Fruit fly (Drosophila melanogaster) whole organism, embryonic: ENCODE results near the gene CG45100.
A peak's percentile ranks its signal among the peaks of the same experiment; 100 is the strongest.

ENCODE experiments used
- Abd-B ChIP-seq: fragments of 200-800 bp; sonication (Bioruptor generic); optimal IDR thresholded peaks from 2 replicates; lab custom pipeline; 2018; ENCODE audit warnings: missing biosample characterization, mild to moderate bottlenecking, missing genetic modification characterization, moderate library complexity
- Blimp-1 ChIP-seq: fragments of 200-800 bp; sonication (Bioruptor generic); optimal IDR thresholded peaks from 3 replicates; lab custom pipeline; 2018; ENCODE audit warnings: missing biosample characterization, missing genetic modification characterization, mild to moderate bottlenecking, moderate library complexity, missing genetic modification reagents
- CG11456 ChIP-seq: fragments of 200-800 bp; sonication (Bioruptor generic); IDR thresholded peaks from 3 replicates; pipeline ENCODE4 v1.3.6; 2022; ENCODE audit warnings: missing biosample characterization, missing genetic modification characterization
- CG14050 ChIP-seq: fragments of 200-800 bp; sonication (Bioruptor generic); IDR thresholded peaks from 3 replicates; pipeline ENCODE4 v1.3.6; 2022; ENCODE audit warnings: missing biosample characterization, missing genetic modification characterization
- CG14710 ChIP-seq: fragments of 200-800 bp; sonication (Bioruptor generic); optimal IDR thresholded peaks from 3 replicates; lab custom pipeline; 2019; ENCODE audit warnings: missing biosample characterization, mild to moderate bottlenecking, missing genetic modification characterization, moderate library complexity
- CG15601 ChIP-seq: fragments of 200-800 bp; sonication (Bioruptor generic); optimal IDR thresholded peaks from 3 replicates; lab custom pipeline; 2019; ENCODE audit warnings: missing biosample characterization, mild to moderate bottlenecking, missing genetic modification characterization, moderate library complexity
- CG17361 ChIP-seq: fragments of 200-800 bp; sonication (Bioruptor generic); IDR thresholded peaks from 3 replicates; pipeline ENCODE4 v1.3.6; 2022; ENCODE audit warnings: missing biosample characterization, missing genetic modification characterization
- CG17568 ChIP-seq: fragments of 200-800 bp; sonication (Bioruptor generic); optimal IDR thresholded peaks from 2 replicates; lab custom pipeline; 2018; ENCODE audit warnings: missing biosample characterization, mild to moderate bottlenecking, missing genetic modification characterization, moderate library complexity
- CG18476 ChIP-seq: fragments of 200-800 bp; sonication (Bioruptor generic); optimal IDR thresholded peaks from 2 replicates; lab custom pipeline; 2016; ENCODE audit warnings: missing biosample characterization, mild to moderate bottlenecking, missing genetic modification characterization
- CG2875 ChIP-seq: fragments of 200-800 bp; sonication (Bioruptor generic); optimal IDR thresholded peaks from 2 replicates; lab custom pipeline; 2017; ENCODE audit warnings: missing biosample characterization, mild to moderate bottlenecking, missing genetic modification characterization, missing genetic modification reagents
- CG31441 ChIP-seq: fragments of 200-800 bp; sonication (Bioruptor generic); IDR thresholded peaks from 2 replicates; pipeline ENCODE4 v1.3.6; 2022; ENCODE audit warnings: missing biosample characterization, missing genetic modification characterization
- CG3163 ChIP-seq: fragments of 200-800 bp; sonication (Bioruptor generic); optimal IDR thresholded peaks from 3 replicates; lab custom pipeline; 2016; ENCODE audit warnings: missing biosample characterization, missing genetic modification characterization
- CG4424 ChIP-seq: fragments of 200-800 bp; sonication (Bioruptor generic); optimal IDR thresholded peaks from 3 replicates; lab custom pipeline; 2016; ENCODE audit warnings: missing biosample characterization, missing genetic modification characterization
- CG5953 ChIP-seq: fragments of 200-800 bp; sonication (Bioruptor generic); IDR thresholded peaks from 2 replicates; pipeline ENCODE4 v1.3.6; 2022; ENCODE audit warnings: missing biosample characterization, missing genetic modification characterization
- CG6272 ChIP-seq: fragments of 200-800 bp; sonication (Bioruptor generic); IDR thresholded peaks from 2 replicates; pipeline ENCODE4 v1.3.6; 2022; ENCODE audit warnings: missing biosample characterization, missing genetic modification characterization
- CG7271 ChIP-seq: fragments of 200-800 bp; sonication (Bioruptor generic); optimal IDR thresholded peaks from 2 replicates; lab custom pipeline; 2018; ENCODE audit warnings: missing biosample characterization, mild to moderate bottlenecking, missing genetic modification characterization, moderate library complexity
- CG7786 ChIP-seq: fragments of 200-800 bp; sonication (Bioruptor generic); optimal IDR thresholded peaks from 2 replicates; lab custom pipeline; 2016; ENCODE audit warnings: missing biosample characterization, missing genetic modification characterization
- CG8924 ChIP-seq: fragments of 200-800 bp; optimal IDR thresholded peaks from 3 replicates; lab custom pipeline; 2019; ENCODE audit warnings: missing biosample characterization, mild to moderate bottlenecking, missing genetic modification characterization, moderate library complexity
- CG8944 ChIP-seq: fragments of 200-800 bp; sonication (Bioruptor generic); optimal IDR thresholded peaks from 3 replicates; lab custom pipeline; 2016; ENCODE audit warnings: missing biosample characterization, missing genetic modification characterization
- CG9215 ChIP-seq: fragments of 200-800 bp; sonication (Bioruptor generic); IDR thresholded peaks from 2 replicates; pipeline ENCODE4 v1.3.6; 2022; ENCODE audit warnings: missing biosample characterization, missing genetic modification characterization
- CG9727 ChIP-seq: fragments of 200-800 bp; sonication (Bioruptor generic); optimal IDR thresholded peaks from 3 replicates; lab custom pipeline; 2017; ENCODE audit warnings: missing biosample characterization, mild to moderate bottlenecking, missing genetic modification characterization
- CG9797 ChIP-seq: fragments of 200-800 bp; sonication (Bioruptor generic); optimal IDR thresholded peaks from 3 replicates; lab custom pipeline; 2018; ENCODE audit warnings: missing biosample characterization, mild to moderate bottlenecking, missing genetic modification characterization
- CG9932 ChIP-seq: fragments of 200-800 bp; sonication (Bioruptor generic); IDR thresholded peaks from 2 replicates; pipeline ENCODE4 v1.3.6; 2022; ENCODE audit warnings: missing biosample characterization, missing genetic modification characterization
- Chrac-16 ChIP-seq: fragments of 200-800 bp; sonication (Bioruptor generic); optimal IDR thresholded peaks from 3 replicates; lab custom pipeline; 2016; ENCODE audit warnings: missing biosample characterization, missing genetic modification characterization
- E2f2 ChIP-seq: fragments of 200-800 bp; sonication (Bioruptor generic); IDR thresholded peaks from 2 replicates; pipeline ENCODE4 v1.3.6; 2022; ENCODE audit warnings: missing biosample characterization, missing genetic modification characterization
- H15 ChIP-seq: fragments of 200-800 bp; sonication (Bioruptor generic); IDR thresholded peaks from 3 replicates; pipeline ENCODE4 v1.3.6; 2022; ENCODE audit warnings: missing biosample characterization, missing genetic modification characterization
- Lim3 ChIP-seq: fragments of 200-800 bp; sonication (Bioruptor generic); IDR thresholded peaks from 2 replicates; pipeline ENCODE4 v1.3.6; 2022; ENCODE audit warnings: missing biosample characterization, missing genetic modification characterization
- MESR4 ChIP-seq: fragments of 200-800 bp; sonication (Bioruptor generic); optimal IDR thresholded peaks from 2 replicates; lab custom pipeline; 2018; ENCODE audit warnings: missing biosample characterization, mild to moderate bottlenecking, missing genetic modification characterization, moderate library complexity
- Nf-YA ChIP-seq: fragments of 200-800 bp; sonication (Bioruptor generic); IDR thresholded peaks from 2 replicates; pipeline ENCODE4 v1.3.6; 2022; ENCODE audit warnings: missing biosample characterization, missing genetic modification characterization
- Oaz ChIP-seq: fragments of 200-800 bp; sonication (Bioruptor generic); IDR thresholded peaks from 2 replicates; pipeline ENCODE4 v1.3.6; 2022; ENCODE audit warnings: missing biosample characterization, missing genetic modification characterization
- Oli ChIP-seq: fragments of 200-800 bp; sonication (Bioruptor generic); optimal IDR thresholded peaks from 2 replicates; lab custom pipeline; 2018; ENCODE audit warnings: missing biosample characterization, mild to moderate bottlenecking, missing genetic modification characterization, moderate library complexity
- Scr ChIP-seq: fragments of 200-800 bp; sonication (Bioruptor generic); IDR thresholded peaks from 2 replicates; pipeline ENCODE4 v1.3.6; 2022; ENCODE audit warnings: missing biosample characterization, missing genetic modification characterization; ENCODE audit not compliant: partially characterized antibody
- Sry-δ ChIP-seq: fragments of 200-800 bp; sonication (Bioruptor generic); optimal IDR thresholded peaks from 2 replicates; lab custom pipeline; 2016; ENCODE audit warnings: missing biosample characterization, missing genetic modification characterization
- ac ChIP-seq: fragments of 200-800 bp; sonication (Bioruptor generic); optimal IDR thresholded peaks from 3 replicates; lab custom pipeline; 2017; ENCODE audit warnings: missing biosample characterization, mild to moderate bottlenecking, missing genetic modification characterization
- bowl ChIP-seq: fragments of 200-800 bp; sonication (Bioruptor generic); IDR thresholded peaks from 2 replicates; pipeline ENCODE4 v1.3.6; 2022; ENCODE audit warnings: missing biosample characterization, missing genetic modification characterization
- cato ChIP-seq: fragments of 200-800 bp; sonication (Bioruptor generic); optimal IDR thresholded peaks from 2 replicates; lab custom pipeline; 2016; ENCODE audit warnings: missing biosample characterization, missing genetic modification characterization, borderline replicate concordance
- eve ChIP-seq, 2 experiments: fragments of >200 bp; optimal IDR thresholded peaks; 2 replicates each; lab custom pipeline; 2017; ENCODE audit warnings: missing biosample characterization in 2 of 2, missing genetic modification characterization in 2 of 2
- exex ChIP-seq: fragments of 200-800 bp; sonication (Bioruptor generic); optimal IDR thresholded peaks from 4 replicates; lab custom pipeline; 2018; ENCODE audit warnings: missing biosample characterization, mild to moderate bottlenecking, missing genetic modification characterization, moderate library complexity
- gcm ChIP-seq: fragments of 200-800 bp; sonication (Bioruptor generic); optimal IDR thresholded peaks from 2 replicates; lab custom pipeline; 2019; ENCODE audit warnings: missing biosample characterization, mild to moderate bottlenecking, missing genetic modification characterization, moderate library complexity
- jigr1 ChIP-seq: fragments of 200-800 bp; sonication (Bioruptor generic); IDR thresholded peaks from 3 replicates; pipeline ENCODE4 v1.3.6; 2022; ENCODE audit warnings: missing biosample characterization, missing genetic modification characterization
- jumu ChIP-seq: fragments of 200-800 bp; sonication (Bioruptor generic); optimal IDR thresholded peaks from 3 replicates; lab custom pipeline; 2016; ENCODE audit warnings: missing biosample characterization, missing genetic modification characterization
- lov ChIP-seq, 2 experiments: fragments of 200-800 bp in 1 of 2; fragments of >200 bp in 1 of 2; sonication (Bioruptor generic) in 1 of 2; IDR thresholded peaks in 1 of 2; optimal IDR thresholded peaks in 1 of 2; 2 replicates in 1 of 2; 3 replicates in 1 of 2; pipeline versions ENCODE4 v1.3.6 to Lab custom; 2017 to 2022; ENCODE audit warnings: missing biosample characterization in 1 of 2, missing genetic modification characterization in 1 of 2
- onecut ChIP-seq: fragments of 200-800 bp; sonication (Bioruptor generic); IDR thresholded peaks from 2 replicates; pipeline ENCODE4 v1.3.6; 2022; ENCODE audit warnings: missing biosample characterization, missing genetic modification characterization
- p53 ChIP-seq: fragments of 200-800 bp; sonication (Bioruptor generic); optimal IDR thresholded peaks from 2 replicates; lab custom pipeline; 2016; ENCODE audit warnings: missing biosample characterization, missing genetic modification characterization
- pb ChIP-seq: fragments of 200-800 bp; sonication (Bioruptor generic); optimal IDR thresholded peaks from 3 replicates; lab custom pipeline; 2016; ENCODE audit warnings: missing biosample characterization, missing genetic modification characterization
- pho ChIP-seq: fragments of 200-800 bp; sonication (Bioruptor generic); optimal IDR thresholded peaks from 2 replicates; lab custom pipeline; 2016; ENCODE audit warnings: missing biosample characterization, missing genetic modification characterization
- pros ChIP-seq: fragments of 200-800 bp; sonication (Bioruptor generic); optimal IDR thresholded peaks from 3 replicates; lab custom pipeline; 2019; ENCODE audit warnings: missing biosample characterization, mild to moderate bottlenecking, missing genetic modification characterization, moderate library complexity
- ro ChIP-seq: fragments of 200-800 bp; sonication (Bioruptor generic); IDR thresholded peaks from 2 replicates; pipeline ENCODE4 v1.3.6; 2022; ENCODE audit warnings: missing biosample characterization, missing genetic modification characterization
- shn ChIP-seq: fragments of 200-800 bp; sonication (Bioruptor generic); optimal IDR thresholded peaks from 3 replicates; lab custom pipeline; 2016; ENCODE audit warnings: missing biosample characterization, missing genetic modification characterization
- tx ChIP-seq: fragments of 200-800 bp; sonication (Bioruptor generic); optimal IDR thresholded peaks from 2 replicates; lab custom pipeline; 2016; ENCODE audit warnings: missing biosample characterization, missing genetic modification characterization
- unc-4 ChIP-seq: fragments of 200-800 bp; sonication (Bioruptor generic); IDR thresholded peaks from 2 replicates; pipeline ENCODE4 v1.3.6; 2022; ENCODE audit warnings: missing biosample characterization, missing genetic modification characterization; ENCODE audit not compliant: partially characterized antibody

CG45100 gene

dm6 chr3R:5466875-5467274 lies 7.5 kb downstream of the CG45100 start, which contains the start of gene RpL35A (continued):
- TF ChIP-seq Abd-B (GFP tag; lab: Kevin White, UChicago) (no peak), CG6272 (GFP tag; lab: Robert Waterston, UW) (no peak), pb (peak; percentile 70), CG8924 (tag; lab: Kevin White, UChicago) (peak; percentile 67), p53 (GFP tag; lab: Kevin White, UChicago) (peak; percentile 52), Lim3 (no peak), CG15601 (tag; lab: Kevin White, UChicago) (peak; percentile 75), cato (GFP tag; lab: Kevin White, UChicago) (no peak), CG5953 (GFP tag; lab: Robert Waterston, UW) (peak; percentile 66; the same call in 1 of the 2 replicates), bowl (GFP tag; lab: Robert Waterston, UW) (0 out of 2 replicates have a peak, but pooled peaks have one; percentile 15), E2f2 (peak; percentile 21), gcm (GFP tag; lab: Kevin White, UChicago) (peak; percentile 77), CG2875 (GFP tag; lab: Kevin White, UChicago) (peak; percentile 77), CG7786 (GFP tag; lab: Kevin White, UChicago) (peak; percentile 24), Oli (peak; percentile 43), jigr1 (no peak), CG18476 (peak; percentile 26), H15 (0 out of 3 replicates have a peak, but pooled peaks have one; percentile 9), CG17568 (GFP tag; lab: Kevin White, UChicago) (no peak), CG4424 (GFP tag; lab: Kevin White, UChicago) (peak; percentile 59), pros (GFP tag; lab: Kevin White, UChicago) (peak; percentile 14), jumu (GFP tag; lab: Kevin White, UChicago) (no peak), CG7271 (tag; lab: Kevin White, UChicago) (peak; percentile 92), unc-4 (GFP tag; lab: Robert Waterston, UW) (no peak), Oaz (no peak), MESR4 (GFP tag; lab: Kevin White, UChicago) (peak; percentile 99), CG17361 (peak; percentile 66; the same call in 2 of the 3 replicates), onecut (GFP tag; lab: Robert Waterston, UW) (peak; percentile 70), CG9215 (GFP tag; lab: Robert Waterston, UW) (no peak), Sry-δ (peak; percentile 43), ac (peak; percentile 61), lov (optimal IDR thresholded peaks at IDR 0.05; lab: Kevin White, UChicago) (no peak), lov (GFP tag; IDR thresholded peaks at IDR 0.05; lab: Robert Waterston, UW) (peak; percentile 84), CG31441 (GFP tag; lab: Robert Waterston, UW) (peak; percentile 70), shn (GFP tag; lab: Kevin White, UChicago) (peak; percentile 53), Scr (GFP tag; lab: Robert Waterston, UW) (no peak), pho (peak; percentile 33), CG14050 (GFP tag; lab: Robert Waterston, UW) (peak; percentile 30; the same call in 2 of the 3 replicates), exex (tag; lab: Kevin White, UChicago) (peak; percentile 26), ro (GFP tag; lab: Robert Waterston, UW) (no peak), CG3163 (GFP tag; lab: Kevin White, UChicago) (no peak), eve (GFP tag; optimal IDR thresholded peaks at IDR 0.05; lab: Kevin White, UChicago) (no peak), CG9797 (GFP tag; lab: Kevin White, UChicago) (peak; percentile 81), CG9932 (GFP tag; lab: Robert Waterston, UW) (peak; percentile 50), CG14710 (tag; lab: Kevin White, UChicago) (peak; percentile 71), Blimp-1 (peak; percentile 63), tx (GFP tag; lab: Kevin White, UChicago) (no peak), Chrac-16 (GFP tag; lab: Kevin White, UChicago) (no peak), CG8944 (GFP tag; lab: Kevin White, UChicago) (no peak), CG11456 (GFP tag; lab: Robert Waterston, UW) (peak; percentile 77; the same call in 2 of the 3 replicates), CG9727 (GFP tag; lab: Kevin White, UChicago) (peak; percentile 83), Nf-YA (GFP tag; lab: Robert Waterston, UW) (peak; percentile 55; the same call in 1 of the 2 replicates)
